Fruit fly (Drosophila melanogaster) ovary, adult (tissue): ENCODE results near the gene P5CDh2.

Experiments
- CG17801 ChIP-seq: fragments of 200-800 bp; optimal IDR thresholded peaks from 2 replicates; lab custom pipeline; 2019; ENCODE audit warnings: missing biosample characterization, mild to moderate bottlenecking, missing genetic modification characterization, moderate library complexity; ENCODE audit not compliant: partially characterized antibody

Gene P5CDh2

DNA sequence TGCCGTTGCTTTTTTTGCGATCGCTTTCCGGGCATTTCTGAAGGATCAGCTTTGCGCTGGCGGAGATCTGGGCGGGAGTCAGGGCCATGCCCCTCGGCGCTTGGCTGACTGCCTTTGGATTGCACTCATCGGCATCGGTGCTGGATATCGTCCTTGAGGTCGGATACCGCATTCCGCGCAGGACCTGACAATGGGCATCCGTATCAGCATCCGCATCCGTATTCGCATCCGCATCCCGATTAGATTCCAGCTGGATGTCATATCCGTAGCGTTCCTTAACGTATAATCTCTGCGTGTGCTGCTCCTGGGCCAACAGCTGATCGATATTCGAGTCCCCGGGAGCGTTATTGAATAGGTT, 22.3 kb upstream of the P5CDh2 start:
- no peak for TF ChIP-seq CG17801 (GFP tag; lab: Kevin White, UChicago)

DNA sequence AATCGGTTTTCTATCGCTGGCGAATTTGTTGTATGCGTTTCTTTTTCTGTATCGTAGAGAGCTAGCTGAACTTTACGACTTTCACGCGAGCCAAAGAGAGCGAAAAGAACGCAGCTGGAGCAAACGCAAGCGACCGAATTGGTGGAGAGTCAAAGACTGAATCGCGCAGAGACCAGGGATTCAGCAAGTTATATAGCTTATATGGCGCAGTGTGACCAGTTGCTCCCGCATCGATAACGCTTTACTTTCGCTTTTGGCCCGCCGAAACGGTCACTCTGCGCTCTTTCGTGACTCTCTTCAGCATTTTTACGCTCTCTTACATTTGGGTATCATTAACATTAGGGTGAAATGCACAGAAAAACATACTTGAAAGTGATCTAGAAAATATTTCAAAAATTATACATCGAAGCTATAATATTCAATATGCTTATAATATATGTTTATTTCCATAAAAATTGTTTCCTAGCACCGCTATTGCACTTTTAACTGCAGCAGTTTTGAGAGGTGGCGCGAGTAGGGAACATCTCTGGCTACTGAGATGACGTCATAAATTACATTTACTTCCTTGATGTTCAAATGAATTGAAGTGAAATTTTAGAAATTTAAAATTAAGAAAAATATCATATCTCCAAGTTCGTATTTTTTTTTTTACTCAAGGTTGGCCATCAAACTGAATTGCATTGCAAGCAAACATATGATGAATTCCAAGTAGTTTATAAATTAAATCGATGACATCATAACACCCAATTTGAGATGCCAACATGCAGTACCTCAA, 21.5 kb upstream of the P5CDh2 start, which contains the start of gene glec:
Gene glec, minus strand, starts transcription at position 169 of the 775 bp plus-strand sequence.
- TF ChIP-seq CG17801 (GFP tag; lab: Kevin White, UChicago), result peak; percentile 3

DNA sequence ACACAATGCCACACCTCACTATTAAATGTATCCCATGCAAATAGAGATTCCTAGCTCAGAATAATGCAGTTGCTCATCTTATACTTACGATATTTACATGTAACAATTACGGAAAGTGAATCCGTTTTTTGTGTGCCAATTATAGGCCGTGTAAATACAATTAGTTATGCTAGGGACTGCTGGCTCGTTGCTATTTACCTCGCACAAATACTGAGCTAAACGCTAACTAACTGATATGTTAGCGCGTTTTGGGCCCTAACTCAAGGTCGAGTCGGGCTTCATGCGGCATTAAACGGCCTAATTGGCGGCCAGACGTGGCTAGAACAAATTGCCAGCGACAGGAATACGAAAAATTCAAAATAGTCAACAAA, 20.9 kb upstream of the P5CDh2 start:
- TF ChIP-seq CG17801 (GFP tag; lab: Kevin White, UChicago), result no peak

DNA sequence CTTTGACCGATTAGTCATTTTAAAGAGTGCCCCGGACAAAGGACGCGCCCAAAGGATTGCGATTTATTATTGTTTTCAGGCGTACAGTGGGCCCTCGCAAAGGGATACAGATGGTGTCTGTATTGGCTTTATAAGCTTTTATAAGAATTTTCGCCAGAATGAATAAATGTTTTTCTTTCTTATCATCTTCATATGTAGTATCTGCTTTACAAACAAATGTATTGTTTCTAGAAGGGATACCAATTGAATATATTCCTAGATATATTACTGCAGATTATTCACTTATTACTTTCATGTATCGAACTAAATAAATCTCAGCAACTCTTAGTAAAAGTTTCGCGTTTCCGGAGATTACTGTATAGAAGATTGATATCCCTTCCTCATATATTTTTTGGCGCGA, 20.2 kb upstream of the P5CDh2 start:
- no peak for TF ChIP-seq CG17801 (GFP tag; lab: Kevin White, UChicago)

DNA sequence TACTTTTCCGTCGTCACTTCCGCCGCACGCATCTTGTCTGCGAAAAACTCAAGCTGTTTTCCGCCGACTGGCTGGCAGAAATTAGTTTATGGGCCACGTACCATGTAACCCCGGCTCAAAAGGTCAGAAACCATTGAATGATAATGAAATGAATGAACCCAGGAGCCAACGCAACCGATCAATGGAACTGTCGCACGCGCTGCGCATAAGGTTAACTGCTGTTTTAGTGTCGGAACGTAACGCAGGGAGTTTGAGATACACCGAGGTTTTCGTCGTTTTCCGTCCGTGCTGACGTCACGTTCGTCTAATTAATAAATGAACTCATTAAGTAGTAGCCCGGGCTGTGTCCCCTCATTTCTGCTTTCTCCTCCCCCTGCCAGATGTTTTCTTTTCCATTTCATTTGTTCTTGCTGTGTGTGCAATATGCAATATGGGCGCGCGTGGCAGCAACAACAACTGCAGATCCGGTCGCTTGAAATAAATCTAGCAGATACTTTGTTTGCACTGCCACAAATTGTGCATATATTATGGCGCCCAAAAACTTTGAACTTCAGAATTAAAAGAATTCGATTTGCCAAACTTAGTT, 19.4 kb upstream of the P5CDh2 start:
- TF ChIP-seq CG17801 (GFP tag; lab: Kevin White, UChicago), result no peak

DNA sequence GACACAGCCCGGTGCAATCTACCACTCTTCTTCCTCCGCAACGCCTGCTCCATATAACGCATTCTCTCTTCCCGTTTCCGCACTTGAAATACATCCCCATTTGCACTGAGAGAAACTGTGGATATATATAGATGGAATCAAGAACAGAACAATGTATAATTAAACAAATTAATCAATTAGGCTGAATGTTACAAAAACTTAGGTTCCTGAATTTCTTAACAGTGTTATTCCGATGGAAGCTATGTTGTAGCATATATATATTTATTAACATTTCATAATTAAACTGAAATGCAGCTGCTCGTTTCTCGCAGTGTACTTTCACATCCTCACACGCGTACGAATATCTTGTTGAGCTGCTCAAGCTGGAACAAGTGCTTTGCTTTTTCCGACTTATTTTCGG, 18.2 kb upstream of the P5CDh2 start:
- no peak for TF ChIP-seq CG17801 (GFP tag; lab: Kevin White, UChicago)

DNA sequence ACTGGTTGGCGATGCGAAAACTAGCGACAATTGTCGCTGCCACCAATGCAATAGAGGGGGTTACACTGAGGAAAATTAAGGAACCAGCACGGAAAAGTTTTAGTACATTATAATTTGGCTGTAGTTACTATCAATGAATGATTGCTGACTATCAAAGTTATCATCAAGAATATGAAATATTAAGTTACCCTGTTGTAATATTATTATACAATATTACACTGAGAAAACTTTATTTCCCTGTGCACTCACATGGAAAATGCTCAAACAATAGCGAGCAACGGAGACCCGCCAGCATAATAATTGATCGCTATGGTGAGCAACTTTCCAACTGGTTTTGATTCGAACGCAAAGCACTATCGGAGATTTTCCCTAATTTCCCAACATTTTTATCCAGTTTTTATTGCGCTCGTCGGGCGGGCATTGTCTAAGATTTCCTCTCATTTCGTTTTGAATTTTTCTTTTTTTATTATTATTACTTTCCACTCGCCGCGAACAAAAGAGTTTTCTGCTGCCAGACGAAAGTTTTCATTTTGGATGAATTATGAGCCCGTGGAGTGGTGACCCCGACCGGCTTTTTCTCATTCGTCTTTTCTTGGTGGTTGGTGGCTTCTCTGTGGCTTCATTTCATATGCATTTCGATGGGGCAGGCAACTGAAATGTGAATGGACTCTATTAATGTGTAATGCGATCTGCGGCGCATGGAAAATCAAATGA, 15.4 kb upstream of the P5CDh2 start:
- TF ChIP-seq CG17801 (GFP tag; lab: Kevin White, UChicago), result no peak

DNA sequence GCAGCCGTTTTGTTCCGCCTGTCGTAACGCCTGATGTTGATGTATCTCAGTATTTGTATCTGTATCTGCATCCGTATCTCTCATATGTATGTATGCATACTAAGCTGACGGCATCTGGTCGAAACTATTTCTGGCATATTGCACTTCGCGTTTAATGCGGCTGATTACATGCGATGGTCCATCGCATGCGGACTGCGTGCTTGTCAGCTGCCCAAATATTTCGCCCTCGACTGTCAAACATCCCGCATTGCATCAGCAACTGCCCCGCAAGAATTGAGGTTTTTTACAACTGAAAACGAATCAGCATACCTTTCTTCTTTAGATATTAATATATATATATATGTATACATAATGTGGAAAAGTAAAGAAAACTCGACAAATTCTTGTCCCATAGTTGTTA, 14.9 kb upstream of the P5CDh2 start:
- no peak for TF ChIP-seq CG17801 (GFP tag; lab: Kevin White, UChicago)

DNA sequence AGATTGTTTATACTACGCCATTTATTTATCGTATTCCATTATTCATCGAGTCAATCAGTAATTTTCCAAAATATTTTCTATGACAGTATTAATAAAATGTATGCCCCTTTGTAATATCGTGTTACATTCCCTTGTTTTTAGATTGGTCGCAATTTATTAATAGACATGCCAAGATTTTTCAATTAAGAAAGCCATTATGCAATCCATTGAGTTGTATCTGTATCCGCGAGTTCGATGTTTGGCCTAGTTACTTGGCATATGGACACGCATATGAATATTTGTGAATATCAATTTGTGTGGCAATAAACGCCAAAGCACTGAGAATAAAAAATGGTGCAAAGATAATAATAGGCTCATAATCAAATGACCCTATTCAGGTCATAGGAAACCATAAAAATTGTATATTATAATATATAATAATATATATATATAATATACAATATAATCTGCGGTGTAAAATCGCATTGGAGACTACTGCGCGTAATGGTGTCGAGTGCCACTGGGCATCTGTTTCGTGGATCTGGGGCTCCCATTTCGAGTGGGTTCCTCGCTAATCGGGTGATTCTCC, 13.8 kb upstream of the P5CDh2 start:
- no peak for TF ChIP-seq CG17801 (GFP tag; lab: Kevin White, UChicago)

DNA sequence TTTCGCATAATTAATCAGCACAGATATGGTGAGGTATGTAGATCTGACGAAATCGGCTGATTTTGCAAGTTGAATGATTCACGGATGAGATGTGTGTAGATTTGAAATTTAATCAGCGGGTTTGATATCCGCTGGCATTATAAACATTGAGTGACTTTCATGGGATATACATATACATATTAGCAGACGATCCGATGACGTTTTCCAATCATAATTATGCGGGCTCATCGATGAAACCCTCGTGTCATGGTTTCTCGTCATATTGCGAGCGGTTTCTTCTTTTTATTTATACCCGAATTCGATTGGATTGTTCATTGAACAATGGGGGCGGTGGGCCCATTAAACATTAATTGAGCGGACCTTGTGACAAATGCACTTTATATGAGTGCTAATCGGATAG, 13.3 kb upstream of the P5CDh2 start:
- TF ChIP-seq CG17801 (GFP tag; lab: Kevin White, UChicago), result no peak

DNA sequence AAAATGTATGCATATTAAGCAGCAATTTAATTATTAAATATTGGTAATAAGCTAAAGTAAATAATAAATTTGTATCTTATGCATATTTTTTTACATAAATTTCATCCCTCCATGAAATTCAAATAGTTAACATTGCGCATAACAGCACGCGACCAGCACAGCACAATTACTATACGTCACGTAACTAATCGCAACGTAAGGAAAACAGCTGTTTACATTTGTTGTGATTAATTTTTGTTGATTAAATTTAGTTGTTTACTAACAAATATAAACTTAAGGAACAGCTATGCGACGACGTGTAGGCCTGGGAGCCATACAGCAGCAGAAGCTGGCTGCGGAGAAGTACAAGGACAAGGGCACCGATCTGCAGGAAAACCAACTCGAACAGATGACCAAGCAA, 12.7 kb upstream of the P5CDh2 start, which contains the start of gene lsn:
Gene lsn, plus strand, starts transcription at position 177 of the 400 bp plus-strand sequence.
- no peak for TF ChIP-seq CG17801 (GFP tag; lab: Kevin White, UChicago)

DNA sequence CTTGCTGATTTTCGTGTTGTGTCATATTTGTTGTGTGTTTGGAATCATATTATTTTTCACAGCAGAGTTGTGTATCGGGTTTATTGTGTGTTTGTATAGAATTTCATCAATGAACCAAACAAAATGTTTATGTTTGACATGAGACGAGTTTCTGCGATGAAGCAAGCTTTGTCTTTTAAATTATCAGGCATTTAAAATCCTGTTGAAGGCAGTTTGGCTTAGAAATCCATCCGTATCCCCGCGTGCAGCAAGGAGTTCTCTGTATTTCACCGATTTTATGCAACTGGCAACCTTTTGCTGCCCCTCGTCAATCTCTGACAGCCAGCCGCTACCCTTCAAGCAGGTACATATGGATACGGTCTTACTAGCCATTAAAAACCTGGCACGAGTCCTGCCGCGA, 9.9 kb upstream of the P5CDh2 start, which contains the start of the genes CG6569 and Cby:
Gene CG6569, minus strand, starts transcription at position 101 of the 400 bp plus-strand sequence.
Gene Cby, plus strand, starts transcription at position 185 of the 400 bp plus-strand sequence.
- no peak for TF ChIP-seq CG17801 (GFP tag; lab: Kevin White, UChicago)

DNA sequence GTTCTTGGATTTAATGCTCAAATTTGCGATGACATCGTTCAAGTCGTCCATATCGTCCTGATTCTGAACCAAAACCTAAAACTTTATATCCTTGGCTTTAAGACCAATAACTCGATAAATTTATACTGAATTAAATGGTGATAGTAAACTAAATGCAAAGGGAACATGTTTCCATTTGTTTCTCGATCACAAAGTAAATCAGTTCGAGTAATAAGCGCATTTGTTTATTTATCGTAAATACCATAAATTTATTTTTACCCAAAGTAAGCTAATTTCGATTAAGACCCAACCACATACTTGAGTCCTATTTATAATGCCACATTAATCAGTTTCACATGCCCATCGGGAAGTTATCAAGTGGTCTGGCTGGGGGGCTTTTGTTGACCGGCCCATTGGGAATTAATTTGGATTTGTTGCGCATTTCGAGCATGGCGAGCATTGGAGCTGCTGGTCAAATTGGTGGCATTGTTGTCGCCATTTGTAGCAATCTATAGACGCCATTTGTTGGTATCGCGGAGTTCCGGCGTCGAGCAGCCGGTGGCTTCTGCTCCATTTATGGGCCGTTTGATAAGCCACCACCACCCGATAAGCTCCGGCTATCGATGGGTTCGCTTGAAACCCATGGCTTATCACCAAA, 8.2 kb upstream of the P5CDh2 start, which contains the start of gene CG31174:
Gene CG31174, minus strand, starts transcription at position 51 of the 637 bp plus-strand sequence.
- no peak for TF ChIP-seq CG17801 (GFP tag; lab: Kevin White, UChicago)

DNA sequence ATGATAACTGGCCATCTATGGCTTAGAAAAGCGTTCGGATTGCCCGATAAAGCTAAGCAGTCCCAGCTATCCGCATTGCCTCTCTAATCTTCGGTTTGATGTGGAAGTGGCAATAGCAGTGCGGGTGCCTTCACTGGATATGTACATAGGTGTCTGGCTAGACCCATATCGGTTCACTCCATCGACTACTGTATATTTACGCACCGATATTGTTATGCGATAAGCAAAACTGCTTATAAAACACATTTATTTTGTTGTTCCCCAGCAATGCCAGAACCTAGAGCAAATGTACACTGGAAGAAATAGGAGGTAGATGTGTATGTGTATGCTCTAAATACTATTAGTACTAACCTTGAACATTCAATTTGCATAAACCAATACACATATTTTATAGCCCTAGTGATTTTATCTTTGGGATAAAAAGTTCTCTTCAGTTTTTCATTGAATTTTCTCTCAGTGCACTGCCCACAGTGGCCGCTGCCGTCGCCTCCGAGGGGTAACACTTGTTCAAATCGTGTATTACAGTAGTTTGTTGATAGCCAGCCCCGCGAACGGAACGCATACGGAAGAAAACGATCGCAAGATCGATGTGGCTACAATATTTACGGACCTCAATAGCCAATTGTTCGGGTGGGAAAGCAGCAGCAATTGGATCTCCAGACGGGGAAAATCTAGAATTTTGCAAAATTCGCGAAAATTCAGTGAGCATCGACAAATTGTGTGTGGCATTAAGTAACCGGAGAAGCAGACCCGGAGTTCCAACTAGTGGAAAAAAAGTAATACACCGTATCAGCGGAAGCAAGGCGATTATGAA, 7.4 kb upstream of the P5CDh2 start, which contains the start of gene CG31431:
Gene CG31431, plus strand, starts transcription at position 524 of the 814 bp plus-strand sequence.
- TF ChIP-seq CG17801 (GFP tag; lab: Kevin White, UChicago), result peak; percentile 97
